Fruit fly (Drosophila melanogaster): ENCODE results near the gene CG31689.

The CG31689 gene

DNA sequence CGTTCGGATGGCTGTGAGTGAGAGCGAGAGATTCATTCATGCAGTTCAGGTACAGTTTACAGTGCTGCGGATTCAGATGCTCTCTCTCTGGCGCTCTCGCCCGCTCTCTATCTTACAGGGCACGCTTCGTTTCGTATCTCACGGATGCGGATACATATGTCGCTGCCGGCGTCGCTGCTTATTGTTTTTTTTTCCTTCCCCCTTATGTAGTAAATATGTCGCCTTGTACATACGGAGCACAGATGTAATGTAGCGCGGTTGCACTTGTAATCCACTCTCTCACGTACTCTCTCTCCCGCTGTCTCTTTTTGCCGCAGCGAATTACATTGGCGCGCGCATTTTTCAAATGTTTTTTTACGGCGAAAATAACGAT lies 29.8 kb downstream of the CG31689 start:
- no peak for TF ChIP-seq CG17801 (GFP tag; optimal IDR thresholded peaks at IDR 0.05; ENCODE audit: partially characterized antibody)

dm6 chr2L:2757930-2758556 lies 32.6 kb downstream of the CG31689 start:
- TF ChIP-seq CG17801 (GFP tag; optimal IDR thresholded peaks at IDR 0.05; ENCODE audit: partially characterized antibody): no peak

DNA sequence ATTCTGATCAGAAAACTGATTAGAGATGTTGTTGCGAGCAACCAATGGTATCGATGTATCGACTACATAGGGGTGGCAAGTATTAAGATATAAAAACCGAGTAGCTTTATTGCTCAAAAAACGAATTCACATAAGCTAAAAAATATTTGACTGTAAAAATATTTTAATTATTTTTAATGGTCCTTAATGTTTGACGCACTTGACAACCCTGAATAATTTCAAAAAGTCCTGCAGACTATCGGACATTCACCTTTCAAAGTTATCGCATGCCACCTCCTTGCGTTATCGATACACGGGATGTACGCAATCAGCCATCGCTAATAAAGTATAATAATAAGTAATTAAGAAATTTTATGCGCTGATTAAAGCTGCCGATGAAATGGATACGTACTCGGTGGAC lies 34.2 kb downstream of the CG31689 start, which contains the start of the genes HemK2, Snapin and Tnpo-SR:
HemK2 (minus strand) TSS at position 24 of the 400 bp plus-strand sequence.
Snapin (minus strand) TSS at position 24 of the 400 bp plus-strand sequence.
Tnpo-SR (plus strand) TSS at position 271 of the 400 bp plus-strand sequence.
- TF ChIP-seq CG17801 (GFP tag; optimal IDR thresholded peaks at IDR 0.05; ENCODE audit: partially characterized antibody): peak; percentile 92

- no peak for TF ChIP-seq CG17801 (GFP tag; optimal IDR thresholded peaks at IDR 0.05; ENCODE audit: partially characterized antibody)
These were observed 34.8 kb downstream of the CG31689 start for dm6 chr2L:2760288-2760687.

- TF ChIP-seq CG17801 (GFP tag; optimal IDR thresholded peaks at IDR 0.05; ENCODE audit: partially characterized antibody): peak; percentile 93
These were observed 40.3 kb downstream of the CG31689 start, which contains the start of the genes Snx21 and aph-1 for dm6 chr2L:2765659-2766373. Gene Snx21 (minus strand): TSS chr2L:2765665. Gene aph-1 (plus strand): TSS chr2L:2766233.

DNA sequence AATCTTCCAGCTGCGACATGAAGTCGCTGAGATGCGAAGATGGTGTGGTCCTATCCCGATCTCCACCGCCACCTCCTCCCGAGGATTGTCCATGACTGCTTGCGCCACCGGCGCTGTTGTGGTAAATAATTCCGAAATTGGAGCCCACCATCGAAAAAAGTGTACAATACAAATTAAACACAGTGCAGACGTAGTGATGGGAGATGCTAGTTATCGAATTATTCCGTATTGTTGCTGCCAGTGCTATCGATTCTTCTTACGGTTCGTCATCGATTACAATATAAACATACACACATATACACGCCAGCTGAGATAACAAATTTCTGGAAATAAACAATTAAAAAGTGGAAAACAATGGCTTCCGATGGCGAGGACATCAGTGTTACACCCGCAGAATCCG lies 42.2 kb downstream of the CG31689 start, which contains the start of the genes Taf10b and Taf10:
Taf10b (minus strand) TSS at position 219 of the 400 bp plus-strand sequence.
Taf10 (plus strand) TSS at position 264 of the 400 bp plus-strand sequence.
- TF ChIP-seq CG17801 (GFP tag; optimal IDR thresholded peaks at IDR 0.05; ENCODE audit: partially characterized antibody): peak; percentile 28

DNA sequence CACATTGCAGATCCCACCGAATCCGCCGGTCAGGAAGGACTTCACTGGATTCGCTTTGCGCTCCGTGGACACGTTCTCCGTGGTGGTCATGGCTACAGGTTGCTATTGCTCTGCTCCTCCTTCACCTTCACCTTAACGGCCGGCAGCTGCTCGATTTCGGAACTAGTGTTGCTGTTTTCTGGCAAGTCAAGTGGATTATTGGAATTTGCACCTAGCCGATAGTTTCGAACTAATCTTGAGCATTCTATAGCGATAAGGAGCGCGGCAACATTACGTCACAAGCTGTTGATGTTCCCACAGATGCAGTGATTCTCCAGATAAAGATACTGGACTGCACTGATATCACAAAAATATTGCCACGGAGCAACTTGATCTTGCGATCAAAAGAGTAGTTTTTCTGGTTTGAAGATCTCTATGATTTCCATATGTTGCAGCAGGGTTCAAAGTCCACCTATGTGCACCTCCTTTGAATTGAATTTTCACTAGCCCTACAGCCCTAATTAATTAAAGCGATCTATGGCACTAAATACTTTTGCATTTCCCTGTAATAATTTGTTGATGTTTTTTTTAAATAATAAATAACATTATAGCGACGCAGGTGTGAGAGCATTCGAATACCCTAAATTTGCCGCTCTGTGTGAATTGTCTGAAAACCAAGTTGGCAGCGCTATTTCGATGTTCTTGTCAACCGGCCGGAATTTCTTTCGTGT lies 44.2 kb downstream of the CG31689 start, which contains the start of the genes colt and HINT1:
colt (minus strand) TSS at position 594 of the 710 bp plus-strand sequence.
HINT1 (plus strand) TSS at position 660 of the 710 bp plus-strand sequence.
- TF ChIP-seq CG17801 (GFP tag; optimal IDR thresholded peaks at IDR 0.05; ENCODE audit: partially characterized antibody): peak; percentile 55

- TF ChIP-seq CG17801 (GFP tag; optimal IDR thresholded peaks at IDR 0.05; ENCODE audit: partially characterized antibody): no peak
These were observed 46.2 kb downstream of the CG31689 start, which contains the start of gene CG15399 for dm6 chr2L:2771676-2772075. Gene CG15399 (minus strand): TSS chr2L:2771776.

DNA sequence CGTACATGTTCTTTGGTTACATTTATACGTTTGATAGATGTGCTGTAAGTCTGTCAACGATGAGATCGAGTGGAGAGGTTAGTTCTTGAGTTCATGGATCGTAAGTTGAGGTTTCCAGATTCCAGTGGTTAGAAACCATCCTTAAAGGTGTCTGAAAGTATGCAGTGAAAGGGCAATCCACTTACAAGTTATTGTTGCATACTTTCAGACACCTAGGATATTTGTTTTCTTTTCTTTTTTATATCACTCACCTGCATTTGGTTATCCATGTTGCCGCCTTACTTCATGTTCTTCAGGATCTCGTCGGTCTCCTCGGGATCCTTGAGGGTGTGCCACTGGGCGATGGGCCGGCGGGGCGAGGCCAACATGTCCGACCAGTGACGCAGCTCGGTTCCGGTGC lies 57.3 kb downstream of the CG31689 start:
- TF ChIP-seq CG17801 (GFP tag; optimal IDR thresholded peaks at IDR 0.05; ENCODE audit: partially characterized antibody): no peak

All from ovary, adult (tissue).